Worm (Caenorhabditis elegans): ENCODE measurements around the gene Y69A2AR.28.

Y69A2AR.28 gene

ce11 chrIV:2639666-2640273 lies 26.9 kb upstream of the Y69A2AR.28 start:
- TF ChIP-seq dpl-1 (GFP tag; optimal IDR thresholded peaks at IDR 0.05), result peak; percentile 47
- no peak for TF ChIP-seq nhr-6 (tag; optimal IDR thresholded peaks at IDR 0.05)
- TF ChIP-seq spr-3 (GFP tag; optimal IDR thresholded peaks at IDR 0.05), result peak; percentile 76
- TF ChIP-seq dve-1 (tag; optimal IDR thresholded peaks at IDR 0.05; ENCODE audit: insufficient read depth), result peak; percentile 13
- no peak for TF ChIP-seq lir-3 (tag; optimal IDR thresholded peaks at IDR 0.05)
- peak; percentile 96 for TF ChIP-seq dmd-8 (GFP tag; IDR thresholded peaks at IDR 0.05)
- peak in 1 of 2 experiments; percentile 43 for TF ChIP-seq lsy-2 (tag; optimal IDR thresholded peaks at IDR 0.05)
- TF ChIP-seq mxl-2 (GFP tag; conservative IDR thresholded peaks at IDR 0.05), result 0 out of 2 replicates have a peak, but pooled peaks have one; percentile 6
- TF ChIP-seq zfp-3 (GFP tag; conservative IDR thresholded peaks at IDR 0.05), result 0 out of 2 replicates have a peak, but pooled peaks have one; percentile 50
- no peak for TF ChIP-seq nhr-11 (tag; optimal IDR thresholded peaks at IDR 0.05)
- TF ChIP-seq aha-1 (tag), result peak; percentile 18
- TF ChIP-seq tag-97 (GFP tag; IDR thresholded peaks at IDR 0.05), result no peak
- no peak for TF ChIP-seq pqm-1 (tag; optimal IDR thresholded peaks at IDR 0.05)
- TF ChIP-seq mxl-3 (GFP tag; optimal IDR thresholded peaks at IDR 0.05), result no peak
- no peak for TF ChIP-seq ZK546.5 (tag; optimal IDR thresholded peaks at IDR 0.05)
- peak; percentile 87 for TF ChIP-seq pha-4 (GFP tag; IDR thresholded peaks at IDR 0.05)
- no peak for TF ChIP-seq pha-4 (tag; optimal IDR thresholded peaks at IDR 0.05)
- TF ChIP-seq egl-43 (GFP tag; IDR thresholded peaks at IDR 0.05), result peak; percentile 97
- TF ChIP-seq ama-1 (optimal IDR thresholded peaks at IDR 0.05), result no peak
- TF ChIP-seq ces-1 (GFP tag; optimal IDR thresholded peaks at IDR 0.05), result no peak
- no peak for TF ChIP-seq jun-1 (tag; optimal IDR thresholded peaks at IDR 0.05)
- TF ChIP-seq nhr-10 (tag; optimal IDR thresholded peaks at IDR 0.05), result no peak
- TF ChIP-seq snpc-1.2 (GFP tag; IDR thresholded peaks at IDR 0.05), result peak; percentile 51
- no peak; the same call in 1 of the 2 replicates for TF ChIP-seq Y75B8A.6 (GFP tag; IDR thresholded peaks at IDR 0.05)
- TF ChIP-seq ceh-82 (tag; optimal IDR thresholded peaks at IDR 0.05), result no peak
- no peak for TF ChIP-seq nhr-28 (tag; optimal IDR thresholded peaks at IDR 0.05)
- TF ChIP-seq hmg-1.1 (GFP tag; IDR thresholded peaks at IDR 0.05), result peak; percentile 87
- peak; percentile 66 for TF ChIP-seq mes-2 (tag; optimal IDR thresholded peaks at IDR 0.05; ENCODE audit: poor library complexity, severe bottlenecking)
- TF ChIP-seq zip-11 (GFP tag; IDR thresholded peaks at IDR 0.05), result peak; percentile 60; the same call in 1 of the 2 replicates
- TF ChIP-seq rbr-2 (tag; optimal IDR thresholded peaks at IDR 0.05), result peak; percentile 22
- no peak for TF ChIP-seq ceh-62 (tag; optimal IDR thresholded peaks at IDR 0.05)
- peak; percentile 32 for TF ChIP-seq hlh-30 (tag; optimal IDR thresholded peaks at IDR 0.05; ENCODE audit: insufficient read depth)
- no peak for TF ChIP-seq mdl-1 (tag; optimal IDR thresholded peaks at IDR 0.05)
- TF ChIP-seq php-3 (GFP tag; IDR thresholded peaks at IDR 0.05), result peak; percentile 78
- no peak for TF ChIP-seq nhr-48 (tag; optimal IDR thresholded peaks at IDR 0.05)
- TF ChIP-seq duxl-1 (tag; optimal IDR thresholded peaks at IDR 0.05; ENCODE audit: poor library complexity), result no peak
- TF ChIP-seq fos-1 (tag; optimal IDR thresholded peaks at IDR 0.05), result no peak
- TF ChIP-seq nhr-237 (tag; optimal IDR thresholded peaks at IDR 0.05), result no peak
- no peak for TF ChIP-seq daf-19 (GFP tag; conservative IDR thresholded peaks at IDR 0.05)
- TF ChIP-seq lim-7 (GFP tag; IDR thresholded peaks at IDR 0.05), result peak; percentile 91
- TF ChIP-seq spr-1 (tag; optimal IDR thresholded peaks at IDR 0.05), result peak; percentile 13
- TF ChIP-seq ztf-11 (tag; optimal IDR thresholded peaks at IDR 0.05), result no peak
- TF ChIP-seq F26F4.8 (GFP tag; conservative IDR thresholded peaks at IDR 0.05), result peak; percentile 92
- TF ChIP-seq madf-5 (GFP tag; IDR thresholded peaks at IDR 0.05), result peak; percentile 82 to 84; a peak in 2 of 4 replicates
- TF ChIP-seq ceh-20 (GFP tag; IDR thresholded peaks at IDR 0.05), result peak; percentile 66
- TF ChIP-seq vab-7 (GFP tag; IDR thresholded peaks at IDR 0.05), result peak; percentile 78
- peak; percentile 48; the same call in 1 of the 2 replicates for TF ChIP-seq ZK337.2 (GFP tag; IDR thresholded peaks at IDR 0.05)
- TF ChIP-seq nhr-111 (GFP tag; optimal IDR thresholded peaks at IDR 0.05), result no peak
- TF ChIP-seq nhr-77 (tag; optimal IDR thresholded peaks at IDR 0.05), result no peak
- no peak for TF ChIP-seq lin-15B (tag; optimal IDR thresholded peaks at IDR 0.05)
- peak; percentile 91 for TF ChIP-seq Y105C5A.15 (GFP tag; IDR thresholded peaks at IDR 0.05)
- TF ChIP-seq zag-1 (tag; optimal IDR thresholded peaks at IDR 0.05), result no peak
